Worm (Caenorhabditis elegans): ENCODE results near the gene hsp-25.

- no peak for TF ChIP-seq rnt-1 (tag; optimal IDR thresholded peaks at IDR 0.05)
- no peak for TF ChIP-seq ceh-82 (tag; optimal IDR thresholded peaks at IDR 0.05)
- no peak for TF ChIP-seq nhr-11 (tag; optimal IDR thresholded peaks at IDR 0.05)
- TF ChIP-seq ztf-11 (tag; optimal IDR thresholded peaks at IDR 0.05), result no peak
- TF ChIP-seq skn-1 (tag; optimal IDR thresholded peaks at IDR 0.05), result no peak
- no peak for TF ChIP-seq efl-1 (optimal IDR thresholded peaks at IDR 0.05)
- peak in 1 of 2 experiments; percentile 33 for TF ChIP-seq efl-1 (GFP tag; optimal IDR thresholded peaks at IDR 0.05 in 1 of 2)
- TF ChIP-seq elt-3 (tag; optimal IDR thresholded peaks at IDR 0.05), result no peak
- no peak for TF ChIP-seq hlh-4 (tag; optimal IDR thresholded peaks at IDR 0.05)
- no peak for TF ChIP-seq irx-1 (tag; optimal IDR thresholded peaks at IDR 0.05)
- TF ChIP-seq F16B12.6 (tag; optimal IDR thresholded peaks at IDR 0.05), result no peak
- no peak for TF ChIP-seq aha-1 (tag; optimal IDR thresholded peaks at IDR 0.05)
Observed at ce11 chrX:5992770-5993169, 46.7 kb downstream of the hsp-25 start, which contains the start of gene F22F4.5.

Data from whole organism, L1 larva.